Worm (Caenorhabditis elegans) whole organism, mixed stage, embryonic: Measurements from ENCODE around the gene M57.1.
"Not testable (repeated sequence)": the region's sequence is repeated elsewhere in the genome, so short reads cannot be mapped to it uniquely, and the experiment has no call there.

Experiments
- ceh-39 ChIP-seq: fragments of 150-350 bp; optimal IDR thresholded peaks from 2 replicates; lab custom pipeline; 2014; ENCODE audit warnings: missing biosample characterization, missing genetic modification characterization
- mep-1 ChIP-seq: fragments of 150-350 bp; optimal IDR thresholded peaks from 2 replicates; lab custom pipeline; 2017; ENCODE audit warnings: missing biosample characterization, missing genetic modification reagents, missing genetic modification characterization, inconsistent platforms
- nhr-2 ChIP-seq: fragments of 150-350 bp; optimal IDR thresholded peaks from 2 replicates; lab custom pipeline; 2014; ENCODE audit warnings: missing biosample characterization, missing genetic modification characterization
- unc-120 ChIP-seq: sonication (generic microtip); optimal IDR thresholded peaks from 2 replicates; lab custom pipeline; 2017; ENCODE audit warnings: missing genetic modification characterization, missing compliant biosample characterization; ENCODE audit not compliant: poor library complexity, severe bottlenecking

M57.1 gene

DNA sequence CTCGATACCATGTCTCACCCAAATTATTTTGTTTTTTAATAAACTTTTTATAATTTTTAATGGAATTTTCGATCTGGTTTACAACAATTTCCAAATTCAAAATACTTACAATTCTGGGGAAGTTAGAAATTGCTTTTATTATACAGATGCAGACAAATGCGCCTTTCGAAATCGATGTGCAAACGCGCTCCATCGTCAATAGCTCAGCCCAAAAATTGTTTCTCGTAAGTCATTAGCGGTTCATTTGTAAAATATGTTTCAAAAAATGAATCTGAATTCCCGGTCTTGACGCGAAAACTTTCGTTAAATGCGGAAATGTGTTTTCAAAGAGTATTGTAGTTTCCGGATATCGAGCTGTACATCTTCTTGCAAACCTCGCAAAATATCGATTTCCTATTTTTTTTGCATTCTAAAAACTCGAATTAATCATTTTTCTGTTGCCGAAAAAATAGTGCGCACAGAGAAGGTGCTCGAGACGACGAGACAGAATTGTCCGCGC lies 47.3 kb downstream of the M57.1 start, which contains the start of gene Y37E11B.1:
Gene Y37E11B.1, plus strand, starts transcription at position 145 of the 499 bp plus-strand sequence.
- peak; percentile 44 for TF ChIP-seq mep-1 (tag; lab: Kevin White, UChicago)
- no peak for TF ChIP-seq nhr-2 (tag; lab: Kevin White, UChicago)

DNA sequence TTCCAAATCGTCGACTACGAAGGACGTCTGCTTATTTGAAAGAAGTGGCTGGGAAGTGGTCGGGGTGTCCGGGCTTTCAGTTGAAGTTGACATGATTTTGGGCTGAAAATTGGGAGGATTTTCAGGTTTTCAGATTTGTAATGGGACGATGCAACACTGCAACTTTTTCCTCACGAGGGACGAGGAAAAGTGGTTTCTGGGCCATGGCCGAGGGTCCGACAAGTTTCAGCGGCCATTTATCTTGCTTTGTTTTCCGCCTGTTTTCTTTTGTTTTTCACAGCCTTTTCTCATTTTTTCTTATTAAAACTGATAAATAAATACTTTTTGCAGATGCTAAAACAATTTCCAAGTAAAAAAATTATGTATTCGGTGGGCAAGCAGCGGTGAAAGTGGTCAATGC lies 50.5 kb downstream of the M57.1 start, which contains the start of gene blos-7:
Gene blos-7, minus strand, starts transcription at position 101 of the 400 bp plus-strand sequence.
- not testable (repeated sequence) for TF ChIP-seq unc-120, ceh-39, mep-1 (tag; lab: Kevin White, UChicago)
